Fruit fly (Drosophila melanogaster): ENCODE measurements around the gene RecQ5.
A peak's percentile ranks its signal among the peaks of the same experiment; 100 is the strongest.

RecQ5 gene

dm6 chr3L:14580294-14580693, 51.6 kb downstream of the RecQ5 start (continued):
- TF ChIP-seq Poxn (GFP tag; IDR thresholded peaks at IDR 0.05): no peak
- no peak for TF ChIP-seq so (GFP tag; IDR thresholded peaks at IDR 0.05)
- TF ChIP-seq ranshi (GFP tag; IDR thresholded peaks at IDR 0.05): no peak
- peak; percentile 73; the same call in 2 of the 3 replicates for TF ChIP-seq z (GFP tag; IDR thresholded peaks at IDR 0.05)
- no peak for TF ChIP-seq CG14710 (tag; optimal IDR thresholded peaks at IDR 0.05)
- no peak for TF ChIP-seq CG15601 (tag; optimal IDR thresholded peaks at IDR 0.05)
- no peak for TF ChIP-seq CG17912 (GFP tag; optimal IDR thresholded peaks at IDR 0.05)
- no peak for TF ChIP-seq CG8478 (optimal IDR thresholded peaks at IDR 0.05)
- TF ChIP-seq gcm (GFP tag; optimal IDR thresholded peaks at IDR 0.05): no peak
- no peak for TF ChIP-seq en (GFP tag; optimal IDR thresholded peaks at IDR 0.05)
- peak; percentile 43 for TF ChIP-seq pfk (GFP tag; optimal IDR thresholded peaks at IDR 0.05)
- no peak for TF ChIP-seq CG30020 (tag; optimal IDR thresholded peaks at IDR 0.05)
- TF ChIP-seq bbx (GFP tag; IDR thresholded peaks at IDR 0.05; ENCODE audit: partially characterized antibody): peak; percentile 38; the same call in 1 of the 2 replicates
- TF ChIP-seq ewg (GFP tag; optimal IDR thresholded peaks at IDR 0.05): peak; percentile 92
- no peak for TF ChIP-seq CTCF (GFP tag; optimal IDR thresholded peaks at IDR 0.05)
- no peak for TF ChIP-seq CG3995 (GFP tag; optimal IDR thresholded peaks at IDR 0.05)
- no peak for TF ChIP-seq gt (GFP tag; IDR thresholded peaks at IDR 0.05)
- no peak for TF ChIP-seq bsh (GFP tag; optimal IDR thresholded peaks at IDR 0.05)
- peak; percentile 74 for TF ChIP-seq onecut (GFP tag; IDR thresholded peaks at IDR 0.05)
- TF ChIP-seq CG32772 (GFP tag; IDR thresholded peaks at IDR 0.05): no peak
- no peak for TF ChIP-seq ara (GFP tag; IDR thresholded peaks at IDR 0.05)
- TF ChIP-seq chif (GFP tag; optimal IDR thresholded peaks at IDR 0.05): no peak
- TF ChIP-seq gsb (GFP tag; IDR thresholded peaks at IDR 0.05): no peak
- no peak for TF ChIP-seq Blimp-1 (GFP tag; optimal IDR thresholded peaks at IDR 0.05)
- TF ChIP-seq Ravus (GFP tag; IDR thresholded peaks at IDR 0.05): no peak
- TF ChIP-seq CG10321 (GFP tag; IDR thresholded peaks at IDR 0.05): peak; percentile 69
- no peak for TF ChIP-seq fd64A (GFP tag; optimal IDR thresholded peaks at IDR 0.05)
- TF ChIP-seq zf30C (GFP tag; optimal IDR thresholded peaks at IDR 0.05): no peak
- no peak for TF ChIP-seq CG10209 (GFP tag; optimal IDR thresholded peaks at IDR 0.05)
- TF ChIP-seq CG12155 (GFP tag; optimal IDR thresholded peaks at IDR 0.05): no peak

- no peak for TF ChIP-seq Xbp1 (GFP tag; optimal IDR thresholded peaks at IDR 0.05)
- TF ChIP-seq CG17829 (tag; optimal IDR thresholded peaks at IDR 0.05): peak; percentile 19
- TF ChIP-seq Dip3 (GFP tag; optimal IDR thresholded peaks at IDR 0.05): no peak
- TF ChIP-seq CG3407 (GFP tag; optimal IDR thresholded peaks at IDR 0.05): no peak
- no peak for TF ChIP-seq Hmr (GFP tag; optimal IDR thresholded peaks at IDR 0.05)
- TF ChIP-seq abd-A (tag; optimal IDR thresholded peaks at IDR 0.05): peak; percentile 76
- no peak for TF ChIP-seq CG14050 (GFP tag; IDR thresholded peaks at IDR 0.05)
- TF ChIP-seq CG7745 (tag; optimal IDR thresholded peaks at IDR 0.05): no peak
- no peak for TF ChIP-seq Oli (tag; optimal IDR thresholded peaks at IDR 0.05)
- no peak for TF ChIP-seq sug (tag; optimal IDR thresholded peaks at IDR 0.05)
- no peak for TF ChIP-seq D19B (GFP tag; optimal IDR thresholded peaks at IDR 0.05)
- peak; percentile 78; the same call in 2 of the 3 replicates for TF ChIP-seq CG2199 (GFP tag; IDR thresholded peaks at IDR 0.05)
- no peak for TF ChIP-seq CG10274 (GFP tag; optimal IDR thresholded peaks at IDR 0.05)
- TF ChIP-seq CG30431 (GFP tag; optimal IDR thresholded peaks at IDR 0.05): no peak
- no peak for TF ChIP-seq odd (GFP tag; optimal IDR thresholded peaks at IDR 0.05)
- no peak for TF ChIP-seq CG14710 (tag; optimal IDR thresholded peaks at IDR 0.05)
- TF ChIP-seq gfzf (GFP tag; optimal IDR thresholded peaks at IDR 0.05): no peak
- no peak for TF ChIP-seq Fer2 (tag; optimal IDR thresholded peaks at IDR 0.05)
- TF ChIP-seq CG34422 (GFP tag; IDR thresholded peaks at IDR 0.05): no peak
- no peak for TF ChIP-seq Bteb2 (GFP tag; optimal IDR thresholded peaks at IDR 0.05)
- TF ChIP-seq CG1647 (GFP tag; optimal IDR thresholded peaks at IDR 0.05): no peak
- no peak for TF ChIP-seq CG11695 (GFP tag; IDR thresholded peaks at IDR 0.05)
- TF ChIP-seq Tbp (GFP tag; optimal IDR thresholded peaks at IDR 0.05): no peak
- peak; percentile 96 for TF ChIP-seq Nf-YC (tag; optimal IDR thresholded peaks at IDR 0.05)
- TF ChIP-seq Stat92E (GFP tag; optimal IDR thresholded peaks at IDR 0.05): no peak
These were observed 53.0 kb downstream of the RecQ5 start for dm6 chr3L:14578896-14579295.
